Fruit fly (Drosophila melanogaster) whole organism, embryonic: Measurements from ENCODE around the gene CG9426.

Experiments
- Antp ChIP-seq: fragments of 200-800 bp; sonication (Bioruptor generic); optimal IDR thresholded peaks from 3 replicates; lab custom pipeline; 2016; ENCODE audit warnings: missing biosample characterization, missing genetic modification characterization
- HLH4C ChIP-seq: fragments of 200-800 bp; sonication (Bioruptor generic); IDR thresholded peaks from 3 replicates; pipeline ENCODE4 v1.3.6; 2022; ENCODE audit warnings: missing biosample characterization, missing genetic modification characterization; ENCODE audit not compliant: partially characterized antibody
- HLH54F ChIP-seq: fragments of 200-800 bp; sonication (Bioruptor generic); optimal IDR thresholded peaks from 3 replicates; lab custom pipeline; 2016; ENCODE audit warnings: missing biosample characterization, missing genetic modification characterization
- Hmx ChIP-seq: fragments of 200-800 bp; sonication (Bioruptor generic); optimal IDR thresholded peaks from 2 replicates; lab custom pipeline; 2016; ENCODE audit warnings: missing biosample characterization, missing genetic modification characterization
- MTF-1 ChIP-seq: fragments of 200-800 bp; sonication (Bioruptor generic); optimal IDR thresholded peaks from 2 replicates; lab custom pipeline; 2018; ENCODE audit warnings: missing biosample characterization, mild to moderate bottlenecking, missing genetic modification characterization, borderline replicate concordance
- ind ChIP-seq: fragments of 200-800 bp; sonication (Bioruptor generic); optimal IDR thresholded peaks from 3 replicates; lab custom pipeline; 2016; ENCODE audit warnings: missing biosample characterization, missing genetic modification characterization
- pan ChIP-seq, 4 experiments: fragments of >200 bp in 3 of 4; fragments of 200-800 bp in 1 of 4; sonication (Bioruptor generic) in 1 of 4; optimal IDR thresholded peaks in 3 of 4; IDR thresholded peaks in 1 of 4; 2 replicates each; pipeline versions ENCODE4 v1.3.6 to Lab custom; 2017 to 2022; ENCODE audit warnings: missing biosample characterization in 2 of 4, missing genetic modification characterization in 2 of 4, mixed read lengths in 1 of 4
- pnt ChIP-seq: fragments of 200-800 bp; sonication (Bioruptor generic); optimal IDR thresholded peaks from 3 replicates; lab custom pipeline; 2016; ENCODE audit warnings: missing biosample characterization, missing genetic modification characterization
- ranshi ChIP-seq: fragments of 200-800 bp; sonication (Bioruptor generic); IDR thresholded peaks from 2 replicates; pipeline ENCODE4 v1.3.6; 2022; ENCODE audit warnings: missing biosample characterization, missing genetic modification characterization
- repo ChIP-seq: fragments of 200-800 bp; sonication (Bioruptor generic); optimal IDR thresholded peaks from 2 replicates; lab custom pipeline; 2016; ENCODE audit warnings: missing biosample characterization, missing genetic modification characterization

dm6 chr2L:13265776-13266175 lies 46.1 kb upstream of the CG9426 start, which contains the start of gene CG31848:
- TF ChIP-seq MTF-1 (GFP tag; lab: Kevin White, UChicago) (no peak), pnt (GFP tag; lab: Kevin White, UChicago) (no peak), ranshi (no peak), ind (GFP tag; lab: Kevin White, UChicago) (no peak), HLH54F (GFP tag; lab: Kevin White, UChicago) (no peak), Hmx (GFP tag; lab: Kevin White, UChicago) (no peak), Antp (GFP tag; lab: Kevin White, UChicago) (no peak), HLH4C (GFP tag; lab: Robert Waterston, UW) (no peak), pan (optimal IDR thresholded peaks at IDR 0.05; lab: Kevin White, UChicago) (no peak), pan (GFP tag; optimal IDR thresholded peaks at IDR 0.05 in 1 of 2, IDR thresholded peaks at IDR 0.05 in 1 of 2) (no peak), repo (no peak)
